Worm (Caenorhabditis elegans): ENCODE data around the gene rps-24.

- no peak for TF ChIP-seq ztf-23 (GFP tag; IDR thresholded peaks at IDR 0.05)
- TF ChIP-seq cog-1 (tag; optimal IDR thresholded peaks at IDR 0.05) = no peak
- no peak for TF ChIP-seq tab-1 (GFP tag; IDR thresholded peaks at IDR 0.05)
- no peak for TF ChIP-seq T22C8.4 (GFP tag; IDR thresholded peaks at IDR 0.05)
- no peak for TF ChIP-seq ztf-29 (GFP tag; IDR thresholded peaks at IDR 0.05)
- TF ChIP-seq med-1 (GFP tag; optimal IDR thresholded peaks at IDR 0.05; ENCODE audit: insufficient read depth) = no peak
- no peak for TF ChIP-seq flt-1 (GFP tag; IDR thresholded peaks at IDR 0.05)
- TF ChIP-seq ref-1 (GFP tag; conservative IDR thresholded peaks at IDR 0.05) = no peak
- TF ChIP-seq klf-2 (GFP tag; conservative IDR thresholded peaks at IDR 0.05) = no peak
These were observed 46.2 kb upstream of the rps-24 start, which contains the start of gene cdh-8 for ce11 chrIV:339508-339907.
